Fruit fly (Drosophila melanogaster) whole organism, adult: ENCODE data around the gene CG2126.

Experiments used
- CG11617 ChIP-seq: fragments of 200-800 bp; sonication (Bioruptor generic); optimal IDR thresholded peaks from 2 replicates; lab custom pipeline; 2017; ENCODE audit warnings: mild to moderate bottlenecking, missing biosample characterization, missing genetic modification reagents, missing genetic modification characterization
- CG12768 ChIP-seq: fragments of 200-800 bp; sonication (Bioruptor generic); optimal IDR thresholded peaks from 2 replicates; lab custom pipeline; 2017; ENCODE audit warnings: missing biosample characterization, missing genetic modification characterization, mild to moderate bottlenecking, moderate library complexity, missing genetic modification reagents
- CG14711 ChIP-seq: fragments of 200-800 bp; sonication (Bioruptor generic); optimal IDR thresholded peaks from 2 replicates; lab custom pipeline; 2018; ENCODE audit warnings: missing biosample characterization, mild to moderate bottlenecking, missing genetic modification characterization, moderate library complexity
- CG1620 ChIP-seq: fragments of 200-800 bp; sonication (Bioruptor generic); optimal IDR thresholded peaks from 2 replicates; lab custom pipeline; 2016; ENCODE audit warnings: missing biosample characterization, missing genetic modification characterization
- CG33017 ChIP-seq: fragments of 200-800 bp; sonication (Bioruptor generic); optimal IDR thresholded peaks from 2 replicates; lab custom pipeline; 2018; ENCODE audit warnings: missing biosample characterization, mild to moderate bottlenecking, missing genetic modification characterization, moderate library complexity
- CG5204 ChIP-seq: fragments of 200-800 bp; sonication (Bioruptor generic); optimal IDR thresholded peaks from 2 replicates; lab custom pipeline; 2016; ENCODE audit warnings: missing biosample characterization, missing genetic modification characterization
- CG7045 ChIP-seq: fragments of 200-800 bp; sonication (Bioruptor generic); optimal IDR thresholded peaks from 2 replicates; lab custom pipeline; 2017; ENCODE audit warnings: missing biosample characterization, mild to moderate bottlenecking, missing genetic modification characterization
- CG7101 ChIP-seq: fragments of 200-800 bp; sonication (Bioruptor generic); optimal IDR thresholded peaks from 2 replicates; lab custom pipeline; 2018; ENCODE audit warnings: missing biosample characterization, mild to moderate bottlenecking, missing genetic modification characterization, moderate library complexity
- Clk ChIP-seq: fragments of 200-800 bp; sonication (Bioruptor generic); optimal IDR thresholded peaks from 2 replicates; lab custom pipeline; 2017; ENCODE audit warnings: missing biosample characterization, missing genetic modification characterization
- Crg-1 ChIP-seq: fragments of 200-800 bp; sonication (Bioruptor generic); optimal IDR thresholded peaks from 2 replicates; lab custom pipeline; 2016; ENCODE audit warnings: missing biosample characterization, missing genetic modification characterization
- Hr96 ChIP-seq: fragments of 200-800 bp; sonication (Bioruptor generic); optimal IDR thresholded peaks from 2 replicates; lab custom pipeline; 2016; ENCODE audit warnings: missing biosample characterization, missing genetic modification characterization
- Mnt ChIP-seq: fragments of 200-800 bp; sonication (Bioruptor generic); optimal IDR thresholded peaks from 2 replicates; lab custom pipeline; 2016; ENCODE audit warnings: missing biosample characterization, mild to moderate bottlenecking, missing genetic modification characterization
- bab1 ChIP-seq: fragments of 200-800 bp; sonication (Bioruptor generic); optimal IDR thresholded peaks from 3 replicates; lab custom pipeline; 2019; ENCODE audit warnings: missing biosample characterization, mild to moderate bottlenecking, missing genetic modification characterization, moderate library complexity
- cic ChIP-seq: fragments of 200-800 bp; sonication (Bioruptor generic); optimal IDR thresholded peaks from 2 replicates; lab custom pipeline; 2017; ENCODE audit warnings: missing biosample characterization, mild to moderate bottlenecking, missing genetic modification characterization, moderate library complexity
- cnc ChIP-seq, 2 experiments: fragments of >200 bp; optimal IDR thresholded peaks; 2 replicates each; lab custom pipeline; 2017
- kay ChIP-seq: fragments of 200-800 bp; sonication (Bioruptor generic); peaks from one replicate; lab custom pipeline; 2016; ENCODE audit warnings: missing biosample characterization, missing genetic modification characterization, borderline replicate concordance
- ovo ChIP-seq: fragments of 200-800 bp; sonication (Bioruptor generic); optimal IDR thresholded peaks from 2 replicates; lab custom pipeline; 2016; ENCODE audit warnings: missing biosample characterization, missing genetic modification characterization
- pad ChIP-seq: fragments of 200-800 bp; sonication (Bioruptor generic); optimal IDR thresholded peaks from 3 replicates; lab custom pipeline; 2017; ENCODE audit warnings: missing biosample characterization, missing genetic modification characterization, mild to moderate bottlenecking, moderate library complexity, missing genetic modification reagents
- tj ChIP-seq: fragments of 200-800 bp; sonication (Bioruptor generic); optimal IDR thresholded peaks from 3 replicates; lab custom pipeline; 2017; ENCODE audit warnings: missing biosample characterization, mild to moderate bottlenecking, missing genetic modification characterization, moderate library complexity
- toe ChIP-seq: fragments of 200-800 bp; sonication (Bioruptor generic); optimal IDR thresholded peaks from 2 replicates; lab custom pipeline; 2016; ENCODE audit warnings: missing biosample characterization, missing genetic modification characterization

CG2126 gene

DNA sequence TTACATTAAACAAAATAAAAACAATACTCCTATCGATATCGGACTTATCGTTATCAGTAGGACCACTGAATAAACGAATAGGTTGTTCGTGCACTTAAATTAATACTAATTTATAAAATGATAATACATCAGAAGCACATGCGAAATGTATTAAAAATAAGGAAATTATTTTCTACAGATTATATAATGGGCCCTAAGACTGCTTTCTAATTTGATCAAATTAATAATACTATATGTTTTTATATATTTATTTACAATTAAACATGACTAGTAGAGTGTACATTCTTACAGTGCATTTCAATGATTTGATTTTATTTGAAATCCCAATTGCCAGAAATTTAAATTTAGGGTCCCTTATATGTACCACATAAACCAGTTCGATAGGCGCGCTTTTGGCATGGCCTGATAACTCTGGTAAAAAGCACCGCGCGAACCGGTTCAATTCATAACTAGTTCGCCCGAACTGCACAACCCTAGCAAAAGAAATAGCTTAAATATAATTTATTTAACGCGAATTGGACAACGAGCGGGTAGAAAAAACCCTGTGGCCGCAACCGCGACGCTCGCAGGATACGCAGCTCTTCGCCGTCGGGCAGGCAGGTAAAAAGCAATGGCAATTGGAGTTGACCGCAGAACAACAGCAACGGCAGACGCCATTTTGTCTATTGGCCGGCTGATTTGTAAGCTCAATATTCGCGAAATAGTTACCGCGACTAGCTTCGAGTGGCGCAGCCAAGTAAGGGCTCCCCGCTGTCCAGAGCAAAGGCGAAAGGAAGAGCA, at the start of gene CG2126, which contains the start of gene faf:
CG2126 (minus strand) TSS at position 70 of the 780 bp plus-strand sequence.
faf (plus strand) TSS at position 438 of the 780 bp plus-strand sequence.
- TF ChIP-seq ovo (peak; percentile 48), CG7101 (tag; lab: Kevin White, UChicago) (peak; percentile 83), tj (GFP tag; lab: Kevin White, UChicago) (peak; percentile 47), CG14711 (peak; percentile 99), CG7045 (GFP tag; lab: Kevin White, UChicago) (peak; percentile 76), Clk (GFP tag; lab: Kevin White, UChicago) (peak; percentile 54), pad (peak; percentile 50), CG33017 (tag; lab: Kevin White, UChicago) (peak; percentile 76), CG11617 (GFP tag; lab: Kevin White, UChicago) (peak; percentile 83), cic (GFP tag; lab: Kevin White, UChicago) (peak; percentile 29), CG1620 (GFP tag; lab: Kevin White, UChicago) (peak; percentile 72), bab1 (GFP tag; lab: Kevin White, UChicago) (peak; percentile 77), CG5204 (no peak), CG12768 (GFP tag; lab: Kevin White, UChicago) (peak; percentile 64), cnc (optimal IDR thresholded peaks at IDR 0.05; lab: Kevin White, UChicago) (no peak), toe (GFP tag; lab: Kevin White, UChicago) (no peak), kay (GFP tag; lab: Kevin White, UChicago) (no peak), Mnt (GFP tag; lab: Kevin White, UChicago) (peak; percentile 60), Hr96 (GFP tag; lab: Kevin White, UChicago) (no peak), Crg-1 (GFP tag; lab: Kevin White, UChicago) (peak; percentile 66)

DNA sequence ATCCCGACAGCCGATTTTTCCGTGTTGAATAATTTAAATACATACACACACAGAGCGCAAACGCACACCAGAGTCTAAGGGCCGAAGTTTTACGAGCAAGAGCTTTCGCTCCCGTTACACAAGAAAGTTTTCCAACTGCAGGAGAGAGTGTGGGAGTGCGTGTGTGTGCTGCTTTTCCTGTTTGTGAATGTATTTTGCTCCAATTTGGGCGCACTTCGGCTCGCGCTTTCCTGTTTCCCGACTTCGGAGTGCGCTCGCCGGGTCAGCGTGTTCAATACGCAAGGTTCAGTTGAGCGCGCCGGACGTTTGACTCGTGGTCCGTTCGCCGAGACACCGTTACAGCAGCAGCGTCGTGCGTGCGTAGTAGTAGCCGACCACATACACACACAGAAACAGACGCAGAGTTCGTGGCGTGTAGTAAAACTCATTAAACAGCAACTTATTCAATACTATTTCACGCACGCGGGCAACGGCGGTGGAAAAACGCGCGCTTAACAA, 49.2 kb upstream of the CG2126 start:
- TF ChIP-seq bab1 (GFP tag; lab: Kevin White, UChicago), result no peak
- no peak for TF ChIP-seq cnc (optimal IDR thresholded peaks at IDR 0.05; lab: Kevin White, UChicago)
- TF ChIP-seq pad, result no peak
- no peak for TF ChIP-seq CG12768 (GFP tag; lab: Kevin White, UChicago)
- TF ChIP-seq CG11617 (GFP tag; lab: Kevin White, UChicago), result no peak
- no peak for TF ChIP-seq kay (GFP tag; lab: Kevin White, UChicago)

DNA sequence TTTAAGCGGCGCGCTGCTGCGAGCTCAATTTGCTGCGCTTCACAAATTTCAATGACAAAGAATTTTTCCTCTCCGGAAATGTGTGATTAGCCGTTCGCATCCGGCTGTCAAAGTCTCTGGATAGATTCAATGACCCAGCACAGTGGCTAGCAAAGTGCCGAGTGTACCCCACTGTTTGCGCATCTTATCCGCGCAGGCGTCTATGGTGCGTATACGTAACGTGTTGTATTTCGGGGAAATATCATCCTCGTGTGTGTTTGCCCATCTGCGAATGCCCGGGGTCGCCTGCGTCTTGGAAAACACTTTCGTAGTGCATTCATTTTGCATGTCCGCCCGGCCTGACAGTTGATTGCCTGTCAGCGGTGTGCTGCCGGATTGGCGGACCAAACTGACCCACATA, 47.7 kb upstream of the CG2126 start:
- TF ChIP-seq CG33017 (tag; lab: Kevin White, UChicago), result no peak

DNA sequence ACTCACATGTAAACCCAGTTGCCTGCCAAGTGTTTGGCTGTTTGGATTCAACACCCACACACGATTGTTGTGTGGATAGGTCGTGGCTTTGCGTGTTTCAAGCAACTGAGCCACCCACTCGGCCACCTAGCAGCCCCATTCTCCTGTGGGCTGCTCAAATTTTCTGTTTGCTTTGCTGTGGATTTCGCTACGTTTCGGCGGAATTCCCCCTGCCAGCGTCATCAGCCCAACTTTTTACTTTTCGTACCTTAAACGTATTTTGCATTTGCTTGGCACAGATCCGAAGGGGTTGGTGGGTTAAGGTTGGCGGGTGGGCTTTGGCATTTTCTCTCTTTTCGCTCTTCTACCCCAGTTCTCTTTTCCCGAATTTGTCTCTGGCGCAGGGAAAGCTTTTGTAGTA, 46.0 kb upstream of the CG2126 start:
- TF ChIP-seq CG7101 (tag; lab: Kevin White, UChicago) (no peak), Mnt (GFP tag; lab: Kevin White, UChicago) (no peak), ovo (no peak), toe (GFP tag; lab: Kevin White, UChicago) (no peak), cic (GFP tag; lab: Kevin White, UChicago) (no peak), cnc (optimal IDR thresholded peaks at IDR 0.05; lab: Kevin White, UChicago) (no peak), CG33017 (tag; lab: Kevin White, UChicago) (no peak)

- TF ChIP-seq Hr96 (GFP tag; lab: Kevin White, UChicago) (no peak), cic (GFP tag; lab: Kevin White, UChicago) (no peak), Crg-1 (GFP tag; lab: Kevin White, UChicago) (no peak), CG33017 (tag; lab: Kevin White, UChicago) (no peak), tj (GFP tag; lab: Kevin White, UChicago) (no peak), Clk (GFP tag; lab: Kevin White, UChicago) (no peak), CG14711 (no peak)
Measured at dm6 chr3R:31812976-31813298, 36.5 kb upstream of the CG2126 start.

- TF ChIP-seq ovo (no peak), pad (peak; percentile 4), CG7101 (tag; lab: Kevin White, UChicago) (no peak), toe (GFP tag; lab: Kevin White, UChicago) (no peak), cnc (optimal IDR thresholded peaks at IDR 0.05; lab: Kevin White, UChicago) (no peak), CG11617 (GFP tag; lab: Kevin White, UChicago) (no peak), CG14711 (no peak), CG7045 (GFP tag; lab: Kevin White, UChicago) (no peak), Hr96 (GFP tag; lab: Kevin White, UChicago) (peak; percentile 11), CG12768 (GFP tag; lab: Kevin White, UChicago) (no peak), CG1620 (GFP tag; lab: Kevin White, UChicago) (no peak), CG33017 (tag; lab: Kevin White, UChicago) (no peak), kay (GFP tag; lab: Kevin White, UChicago) (no peak), Mnt (GFP tag; lab: Kevin White, UChicago) (no peak), Crg-1 (GFP tag; lab: Kevin White, UChicago) (no peak), tj (GFP tag; lab: Kevin White, UChicago) (no peak)
Measured at dm6 chr3R:31812117-31812975, 35.9 kb upstream of the CG2126 start, which contains the start of the genes FeCH and RhoGAP100F. Gene FeCH, minus strand, starts transcription at chr3R:31812296. Gene RhoGAP100F, plus strand, starts transcription at chr3R:31812609.
